Worm (Caenorhabditis elegans) whole organism, mixed stage, embryonic: ENCODE data around the gene sek-3.

Experiments
- lin-13 ChIP-seq: fragments of 150-350 bp; optimal IDR thresholded peaks from 2 replicates; lab custom pipeline; 2014; ENCODE audit warnings: missing biosample characterization, missing genetic modification characterization
- nhr-28 ChIP-seq: fragments of 150-350 bp; optimal IDR thresholded peaks from 2 replicates; lab custom pipeline; 2014; ENCODE audit warnings: missing biosample characterization, missing genetic modification characterization
- pha-4 ChIP-seq: fragments of 150-350 bp; optimal IDR thresholded peaks from 2 replicates; lab custom pipeline; 2018; ENCODE audit warnings: missing biosample characterization, missing genetic modification reagents, missing genetic modification characterization
- tbx-8 ChIP-seq: fragments of 200-800 bp; sonication (Bioruptor generic); optimal IDR thresholded peaks from 2 replicates; lab custom pipeline; 2018; ENCODE audit warnings: mild to moderate bottlenecking, missing genetic modification characterization, moderate library complexity, missing compliant biosample characterization
- unc-62 ChIP-seq: fragments of 150-350 bp; optimal IDR thresholded peaks from 2 replicates; lab custom pipeline; 2014; ENCODE audit warnings: missing biosample characterization, missing genetic modification reagents, missing genetic modification characterization
- ztf-11 ChIP-seq: fragments of 150-350 bp; optimal IDR thresholded peaks from 2 replicates; lab custom pipeline; 2014; ENCODE audit warnings: missing biosample characterization, missing genetic modification characterization

DNA sequence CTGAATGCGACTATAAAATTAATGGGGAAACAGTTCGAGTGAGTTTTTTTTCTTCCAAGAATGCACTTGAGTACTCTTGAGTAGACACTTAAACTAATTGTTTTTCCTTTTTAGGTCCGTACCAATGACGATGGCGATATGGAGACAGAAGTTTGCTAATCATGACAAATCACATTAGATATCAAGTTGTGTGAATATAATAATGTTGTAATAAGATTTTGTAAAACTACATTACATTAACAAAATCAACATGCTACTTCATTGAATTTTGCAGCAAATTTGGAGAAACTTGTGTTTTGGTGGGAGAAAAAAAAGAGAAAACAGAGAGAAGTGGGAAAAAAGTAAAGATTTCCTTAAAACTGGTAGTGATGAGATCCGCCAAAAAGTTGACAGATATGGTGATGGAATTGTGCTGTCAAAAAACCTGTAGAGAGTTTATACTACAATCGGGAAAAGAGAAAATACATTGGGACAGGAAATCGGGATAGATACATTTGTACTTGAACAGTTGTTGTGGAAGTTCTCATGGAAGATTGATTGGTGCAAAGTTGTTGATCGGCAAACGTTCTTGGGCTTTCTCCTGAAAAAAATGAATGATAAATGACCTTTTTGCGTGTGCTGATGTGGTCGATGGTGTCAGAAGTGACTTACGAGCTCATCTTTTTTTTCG, 10.4 kb downstream of the sek-3 start:
- TF ChIP-seq tbx-8 (GFP tag; lab: Kevin White, UChicago), result no peak
- no peak for TF ChIP-seq pha-4 (tag; lab: Kevin White, UChicago)
- no peak for TF ChIP-seq nhr-28
- no peak for TF ChIP-seq unc-62 (GFP tag; lab: Kevin White, UChicago)
- no peak for TF ChIP-seq lin-13 (tag; lab: Kevin White, UChicago)
- TF ChIP-seq ztf-11 (tag; lab: Kevin White, UChicago), result no peak
